Worm (Caenorhabditis elegans) whole organism, mixed stage, embryonic: ENCODE data around the gene W06A7.2.

ENCODE experiments used
- ces-1 ChIP-seq: fragments of 150-350 bp; optimal IDR thresholded peaks from 2 replicates; lab custom pipeline; 2014; ENCODE audit warnings: missing biosample characterization, missing genetic modification reagents, missing genetic modification characterization
- elt-1 ChIP-seq: sonication (generic microtip); optimal IDR thresholded peaks from 2 replicates; lab custom pipeline; 2017; ENCODE audit warnings: missing genetic modification characterization, mild to moderate bottlenecking, missing compliant biosample characterization, antibody characterized with exemption, moderate library complexity, borderline replicate concordance; ENCODE audit not compliant: insufficient read depth
- nhr-237 ChIP-seq: fragments of 150-350 bp; optimal IDR thresholded peaks from 2 replicates; lab custom pipeline; 2014; ENCODE audit warnings: missing biosample characterization, missing genetic modification characterization
- nhr-28 ChIP-seq: fragments of 150-350 bp; optimal IDR thresholded peaks from 2 replicates; lab custom pipeline; 2014; ENCODE audit warnings: missing biosample characterization, missing genetic modification characterization
- pha-4 ChIP-seq: fragments of 150-350 bp; optimal IDR thresholded peaks from 2 replicates; lab custom pipeline; 2018; ENCODE audit warnings: missing biosample characterization, missing genetic modification reagents, missing genetic modification characterization
- snpc-4 ChIP-seq: fragments of 150-350 bp; optimal IDR thresholded peaks from 2 replicates; lab custom pipeline; 2014; ENCODE audit warnings: missing biosample characterization, missing genetic modification characterization
- unc-62 ChIP-seq: fragments of 150-350 bp; optimal IDR thresholded peaks from 2 replicates; lab custom pipeline; 2014; ENCODE audit warnings: missing biosample characterization, missing genetic modification reagents, missing genetic modification characterization

DNA sequence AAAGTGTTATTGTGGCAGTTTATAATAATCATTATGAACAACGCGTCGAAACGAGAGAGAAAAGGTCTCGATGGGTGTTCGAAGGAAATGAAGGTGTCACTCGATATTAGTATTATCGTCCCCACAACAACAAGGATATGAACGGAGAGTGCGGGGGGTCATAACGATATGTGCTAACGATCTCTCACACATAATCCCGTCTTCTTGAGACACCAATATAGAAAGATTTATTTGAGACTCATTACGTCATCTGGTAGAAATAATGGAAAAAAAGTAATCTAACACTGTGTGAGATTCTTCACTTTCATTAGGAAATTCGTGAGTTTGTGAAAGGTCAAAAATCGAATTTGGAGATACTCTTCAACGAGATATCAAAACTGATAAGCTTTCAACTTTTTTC is 29.9 kb upstream of the W06A7.2 start:
- TF ChIP-seq nhr-28 (tag; lab: Kevin White, UChicago) (no peak), unc-62 (peak; percentile 3), nhr-237 (no peak), pha-4 (no peak), elt-1 (tag; lab: Kevin White, UChicago) (no peak), snpc-4 (no peak), ces-1 (GFP tag; lab: Kevin White, UChicago) (no peak)
